Worm (Caenorhabditis elegans): ENCODE data around the gene Y105C5B.19.

Y105C5B.19 gene

DNA sequence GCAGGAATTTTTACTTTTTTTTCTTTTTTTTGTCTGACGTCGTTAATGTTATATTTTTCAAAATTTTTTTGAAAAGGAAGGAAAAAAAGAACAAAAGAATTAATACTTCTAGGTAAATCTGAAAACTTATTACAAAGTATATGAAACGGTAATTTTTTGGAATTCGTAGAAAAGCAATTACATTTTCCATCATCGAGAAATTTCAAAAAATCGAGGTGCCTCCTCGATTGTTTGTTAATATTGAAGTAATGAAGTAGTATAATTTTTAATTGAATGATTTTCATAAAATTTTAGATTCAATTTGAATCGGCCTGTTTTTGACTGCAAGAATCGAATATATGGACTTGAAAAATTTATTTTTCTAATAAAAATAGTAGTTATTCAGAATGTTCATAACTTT is 7.6 kb upstream of the Y105C5B.19 start:
- no peak for TF ChIP-seq ama-1 (optimal IDR thresholded peaks at IDR 0.05)
- no peak for TF ChIP-seq eor-1 (tag; optimal IDR thresholded peaks at IDR 0.05)
- TF ChIP-seq nhr-12 (tag; optimal IDR thresholded peaks at IDR 0.05) = no peak
- no peak for TF ChIP-seq egl-27 (tag; optimal IDR thresholded peaks at IDR 0.05)
- TF ChIP-seq snpc-4 (tag; optimal IDR thresholded peaks at IDR 0.05) = no peak
- no peak for TF ChIP-seq nhr-77 (tag; optimal IDR thresholded peaks at IDR 0.05)
- no peak for TF ChIP-seq unc-39 (tag; optimal IDR thresholded peaks at IDR 0.05)
- TF ChIP-seq pqm-1 (tag; optimal IDR thresholded peaks at IDR 0.05) = no peak
- no peak for TF ChIP-seq nfya-1 (tag; optimal IDR thresholded peaks at IDR 0.05; ENCODE audit: insufficient read depth)
- no peak for TF ChIP-seq nhr-43 (tag; optimal IDR thresholded peaks at IDR 0.05; ENCODE audit: poor library complexity, severe bottlenecking)
- no peak for TF ChIP-seq R02D3.7 (tag; optimal IDR thresholded peaks at IDR 0.05)
- no peak for TF ChIP-seq fkh-10 (GFP tag; optimal IDR thresholded peaks at IDR 0.05)
- no peak for TF ChIP-seq sea-2 (GFP tag; optimal IDR thresholded peaks at IDR 0.05)
- TF ChIP-seq nhr-76 (tag; optimal IDR thresholded peaks at IDR 0.05) = no peak
- TF ChIP-seq nhr-11 (tag; optimal IDR thresholded peaks at IDR 0.05) = no peak
- TF ChIP-seq hmg-11 (tag; optimal IDR thresholded peaks at IDR 0.05) = no peak
- no peak for TF ChIP-seq ceh-16 (tag; optimal IDR thresholded peaks at IDR 0.05)
- TF ChIP-seq ceh-82 (tag; optimal IDR thresholded peaks at IDR 0.05) = no peak

DNA sequence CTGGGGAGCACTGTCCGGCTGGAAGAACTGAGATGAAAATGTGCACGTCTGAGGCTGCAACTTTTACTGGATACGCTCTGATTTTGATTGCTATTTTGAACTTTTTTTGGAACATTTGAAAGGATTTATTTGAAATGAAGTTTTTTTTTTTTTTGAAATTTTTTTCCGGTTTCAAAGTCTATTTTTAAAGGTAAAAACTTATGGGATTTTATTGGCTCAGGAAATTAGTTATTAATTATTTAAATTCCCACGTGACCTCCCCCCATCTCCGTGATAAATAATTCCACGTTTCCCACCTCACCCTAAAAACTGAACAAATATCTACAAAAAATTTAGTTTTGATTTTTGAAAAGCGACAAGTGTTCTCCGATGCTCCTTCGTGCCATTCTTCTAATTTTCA is 19.5 kb downstream of the Y105C5B.19 start, which contains the start of gene Y105C5B.18:
Gene Y105C5B.18, plus strand, starts transcription at position 301 of the 400 bp plus-strand sequence.
- TF ChIP-seq ceh-9 (tag; optimal IDR thresholded peaks at IDR 0.05) (no peak), daf-12 (tag; optimal IDR thresholded peaks at IDR 0.05) (no peak), nhr-23 (tag; optimal IDR thresholded peaks at IDR 0.05) (no peak), eor-1 (tag; optimal IDR thresholded peaks at IDR 0.05) (no peak), nhr-43 (tag; optimal IDR thresholded peaks at IDR 0.05; ENCODE audit: poor library complexity, severe bottlenecking) (no peak), fkh-2 (tag; optimal IDR thresholded peaks at IDR 0.05) (no peak), nfya-1 (tag; optimal IDR thresholded peaks at IDR 0.05; ENCODE audit: insufficient read depth) (no peak), unc-62 (GFP tag; optimal IDR thresholded peaks at IDR 0.05) (no peak), elt-2 (tag; optimal IDR thresholded peaks at IDR 0.05) (no peak), egl-5 (tag; optimal IDR thresholded peaks at IDR 0.05) (no peak), elt-1 (tag; optimal IDR thresholded peaks at IDR 0.05) (no peak), ztf-11 (tag; optimal IDR thresholded peaks at IDR 0.05) (no peak), fos-1 (tag; optimal IDR thresholded peaks at IDR 0.05) (no peak), ceh-28 (tag; optimal IDR thresholded peaks at IDR 0.05) (no peak), mml-1 (tag; optimal IDR thresholded peaks at IDR 0.05) (no peak)

DNA sequence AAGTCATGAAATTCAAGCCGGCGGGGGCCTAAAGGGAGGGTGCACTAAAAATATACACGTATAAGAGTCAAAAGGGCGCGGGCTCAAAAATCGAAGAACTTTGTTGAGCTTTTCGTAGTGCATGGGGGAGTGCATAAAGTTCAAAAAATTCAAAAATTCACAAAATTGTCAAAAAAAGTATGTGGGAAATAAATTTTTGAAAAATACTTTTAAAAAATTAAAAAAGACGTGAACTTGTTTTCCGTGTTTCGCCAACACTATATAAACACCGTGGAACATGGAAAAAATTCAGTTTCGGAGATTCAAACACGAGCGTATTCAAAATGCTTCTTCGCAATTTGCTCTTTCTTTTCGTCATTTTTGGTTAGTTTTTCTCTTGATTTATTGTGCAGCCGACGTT is 21.0 kb downstream of the Y105C5B.19 start, which contains the start of gene Y105C5B.17:
Gene Y105C5B.17, plus strand, starts transcription at position 301 of the 400 bp plus-strand sequence.
- TF ChIP-seq nhr-11 (tag; optimal IDR thresholded peaks at IDR 0.05) = no peak
- no peak for TF ChIP-seq nhr-67 (tag; optimal IDR thresholded peaks at IDR 0.05)
- TF ChIP-seq snpc-4 (tag; optimal IDR thresholded peaks at IDR 0.05) = no peak
- TF ChIP-seq ztf-4 (tag; optimal IDR thresholded peaks at IDR 0.05) = no peak
- no peak for TF ChIP-seq nhr-28 (tag; optimal IDR thresholded peaks at IDR 0.05)
- no peak for TF ChIP-seq elt-1 (tag; optimal IDR thresholded peaks at IDR 0.05)
- TF ChIP-seq aly-2 (tag; optimal IDR thresholded peaks at IDR 0.05) = no peak
- no peak for TF ChIP-seq mml-1 (tag; optimal IDR thresholded peaks at IDR 0.05)
- TF ChIP-seq skn-1 (tag; optimal IDR thresholded peaks at IDR 0.05) = no peak
- TF ChIP-seq elt-3 (tag; optimal IDR thresholded peaks at IDR 0.05) = no peak
- no peak for TF ChIP-seq nfya-1 (tag; optimal IDR thresholded peaks at IDR 0.05; ENCODE audit: insufficient read depth)
- TF ChIP-seq R02D3.7 (tag; optimal IDR thresholded peaks at IDR 0.05) = no peak
- TF ChIP-seq fkh-2 (tag; optimal IDR thresholded peaks at IDR 0.05) = no peak
- TF ChIP-seq mdl-1 (tag; optimal IDR thresholded peaks at IDR 0.05) = no peak
- TF ChIP-seq fkh-10 (GFP tag; optimal IDR thresholded peaks at IDR 0.05) = no peak
- no peak for TF ChIP-seq ceh-16 (tag; optimal IDR thresholded peaks at IDR 0.05)
- no peak for TF ChIP-seq ZK546.5 (tag; optimal IDR thresholded peaks at IDR 0.05)
- no peak for TF ChIP-seq jun-1 (tag; optimal IDR thresholded peaks at IDR 0.05)
- TF ChIP-seq nhr-77 (tag; optimal IDR thresholded peaks at IDR 0.05) = no peak
